Fruit fly (Drosophila melanogaster): ENCODE results near the gene CG31510.

The CG31510 gene

dm6 chr3R:25122736-25123211 is at the start of gene CG31510, which contains the start of gene TTLL5:
Gene CG31510 (minus strand): TSS chr3R:25122920.
Gene TTLL5 (minus strand): TSS chr3R:25122920.
- no peak for TF ChIP-seq B-H2 (GFP tag; optimal IDR thresholded peaks at IDR 0.05)
- TF ChIP-seq amos (GFP tag; IDR thresholded peaks at IDR 0.05; ENCODE audit: partially characterized antibody): peak; percentile 71
- no peak for TF ChIP-seq ase (GFP tag; IDR thresholded peaks at IDR 0.05)
- TF ChIP-seq Trl (optimal IDR thresholded peaks at IDR 0.05): no peak
- peak; percentile 14 for TF ChIP-seq Trl (GFP tag; optimal IDR thresholded peaks at IDR 0.05)
- TF ChIP-seq CG10543 (GFP tag; optimal IDR thresholded peaks at IDR 0.05): no peak
- no peak for TF ChIP-seq Lhr (GFP tag; optimal IDR thresholded peaks at IDR 0.05)
- no peak for TF ChIP-seq gcm2 (GFP tag; optimal IDR thresholded peaks at IDR 0.05)
- no peak for TF ChIP-seq Sry-β (GFP tag; optimal IDR thresholded peaks at IDR 0.05)
- peak; percentile 32 for TF ChIP-seq YL-1 (GFP tag; optimal IDR thresholded peaks at IDR 0.05)
- TF ChIP-seq CG9817 (tag; optimal IDR thresholded peaks at IDR 0.05): no peak
- TF ChIP-seq E2f2 (GFP tag; IDR thresholded peaks at IDR 0.05): no peak
- no peak for TF ChIP-seq Nf-YB (GFP tag; optimal IDR thresholded peaks at IDR 0.05)
- no peak for TF ChIP-seq CG14441 (GFP tag; IDR thresholded peaks at IDR 0.05)
- no peak for TF ChIP-seq onecut (GFP tag; IDR thresholded peaks at IDR 0.05)
- peak; percentile 17 for TF ChIP-seq hbn (GFP tag; IDR thresholded peaks at IDR 0.05; ENCODE audit: partially characterized antibody)
- TF ChIP-seq GATAe (GFP tag; conservative IDR thresholded peaks at IDR 0.05): no peak
- no peak for TF ChIP-seq Dp (GFP tag; optimal IDR thresholded peaks at IDR 0.05)
- TF ChIP-seq CG5953 (GFP tag; IDR thresholded peaks at IDR 0.05): no peak
- no peak for TF ChIP-seq Ets97D (GFP tag; optimal IDR thresholded peaks at IDR 0.05)
- no peak for TF ChIP-seq CG8924 (tag; optimal IDR thresholded peaks at IDR 0.05)
- TF ChIP-seq chm (GFP tag; IDR thresholded peaks at IDR 0.05): no peak
- TF ChIP-seq tio (GFP tag; optimal IDR thresholded peaks at IDR 0.05): no peak
- no peak for TF ChIP-seq CG1832 (GFP tag; optimal IDR thresholded peaks at IDR 0.05)
- peak in 1 of 3 experiments; percentile 18 for TF ChIP-seq lola (GFP tag; optimal IDR thresholded peaks at IDR 0.05)
- no peak for TF ChIP-seq CG9876 (GFP tag; optimal IDR thresholded peaks at IDR 0.05)
- no peak for TF ChIP-seq CG12236 (GFP tag; optimal IDR thresholded peaks at IDR 0.05)
- TF ChIP-seq CG2120 (GFP tag; optimal IDR thresholded peaks at IDR 0.05): no peak
- no peak for TF ChIP-seq CG14050 (GFP tag; IDR thresholded peaks at IDR 0.05)
- TF ChIP-seq jigr1 (GFP tag; IDR thresholded peaks at IDR 0.05): no peak
- no peak for TF ChIP-seq zen (tag; optimal IDR thresholded peaks at IDR 0.05)
- no peak for TF ChIP-seq CG7745 (tag; optimal IDR thresholded peaks at IDR 0.05)
- TF ChIP-seq Blimp-1 (GFP tag; optimal IDR thresholded peaks at IDR 0.05): no peak
- TF ChIP-seq unc-4 (GFP tag; IDR thresholded peaks at IDR 0.05; ENCODE audit: partially characterized antibody): peak; percentile 57; the same call in 1 of the 2 replicates
- peak; percentile 27 for TF ChIP-seq dm (GFP tag; optimal IDR thresholded peaks at IDR 0.05)
- no peak for TF ChIP-seq pb (GFP tag; optimal IDR thresholded peaks at IDR 0.05)
- TF ChIP-seq cato (GFP tag; optimal IDR thresholded peaks at IDR 0.05; ENCODE audit: borderline replicate concordance): no peak
- no peak for TF ChIP-seq CG13775 (GFP tag; optimal IDR thresholded peaks at IDR 0.05)
- TF ChIP-seq tap (tag; optimal IDR thresholded peaks at IDR 0.05): no peak
- TF ChIP-seq toy (GFP tag; IDR thresholded peaks at IDR 0.05): no peak
- no peak for TF ChIP-seq kni (GFP tag; optimal IDR thresholded peaks at IDR 0.05)
- no peak for TF ChIP-seq CG10654 (GFP tag; optimal IDR thresholded peaks at IDR 0.05)
- TF ChIP-seq CG33213 (GFP tag; optimal IDR thresholded peaks at IDR 0.05): no peak
- TF ChIP-seq crol (GFP tag; IDR thresholded peaks at IDR 0.05): no peak; the same call in 1 of the 2 replicates
- TF ChIP-seq gsb-n (tag; optimal IDR thresholded peaks at IDR 0.05): no peak
- no peak for TF ChIP-seq Antp (GFP tag; optimal IDR thresholded peaks at IDR 0.05)
- no peak for TF ChIP-seq NK7.1 (GFP tag; optimal IDR thresholded peaks at IDR 0.05)
- peak; percentile 30 for TF ChIP-seq gro (GFP tag; optimal IDR thresholded peaks at IDR 0.05)
- TF ChIP-seq Xrp1 (GFP tag; IDR thresholded peaks at IDR 0.05): no peak
- TF ChIP-seq PHDP (tag; optimal IDR thresholded peaks at IDR 0.05): no peak
- TF ChIP-seq kah (GFP tag; optimal IDR thresholded peaks at IDR 0.05): no peak
